Fruit fly (Drosophila melanogaster) whole organism, embryonic: ENCODE measurements around the gene ato.

Experiments used
- Bdp1 ChIP-seq: fragments of 200-800 bp; sonication (Bioruptor generic); optimal IDR thresholded peaks from 3 replicates; lab custom pipeline; 2016; ENCODE audit warnings: missing biosample characterization, missing genetic modification characterization
- Blimp-1 ChIP-seq: fragments of 200-800 bp; sonication (Bioruptor generic); optimal IDR thresholded peaks from 3 replicates; lab custom pipeline; 2018; ENCODE audit warnings: missing biosample characterization, missing genetic modification characterization, mild to moderate bottlenecking, moderate library complexity, missing genetic modification reagents
- CG10431 ChIP-seq: fragments of 200-800 bp; sonication (Bioruptor generic); optimal IDR thresholded peaks from 3 replicates; lab custom pipeline; 2018; ENCODE audit warnings: missing biosample characterization, mild to moderate bottlenecking, missing genetic modification characterization
- CG10565 ChIP-seq: fragments of 200-800 bp; sonication (Bioruptor generic); optimal IDR thresholded peaks from 3 replicates; lab custom pipeline; 2016; ENCODE audit warnings: missing biosample characterization, mild to moderate bottlenecking, missing genetic modification characterization
- CG15269 ChIP-seq: fragments of 200-800 bp; sonication (Bioruptor generic); optimal IDR thresholded peaks from 2 replicates; lab custom pipeline; 2018; ENCODE audit warnings: missing biosample characterization, mild to moderate bottlenecking, missing genetic modification characterization, moderate library complexity
- CG1603 ChIP-seq: fragments of 200-800 bp; sonication (Bioruptor generic); optimal IDR thresholded peaks from 2 replicates; lab custom pipeline; 2019; ENCODE audit warnings: missing biosample characterization, mild to moderate bottlenecking, missing genetic modification characterization, moderate library complexity
- CG1832 ChIP-seq: fragments of 200-800 bp; sonication (Bioruptor generic); optimal IDR thresholded peaks from 2 replicates; lab custom pipeline; 2017; ENCODE audit warnings: missing biosample characterization, mild to moderate bottlenecking, missing genetic modification characterization, inconsistent platforms
- CG30431 ChIP-seq: fragments of 200-800 bp; sonication (Bioruptor generic); optimal IDR thresholded peaks from 2 replicates; lab custom pipeline; 2017; ENCODE audit warnings: missing biosample characterization, missing genetic modification characterization
- CG31388 ChIP-seq: fragments of 200-800 bp; sonication (Bioruptor generic); optimal IDR thresholded peaks from 2 replicates; lab custom pipeline; 2016; ENCODE audit warnings: missing biosample characterization, missing genetic modification characterization
- CG34422 ChIP-seq: fragments of 200-800 bp; sonication (Bioruptor generic); IDR thresholded peaks from 3 replicates; pipeline ENCODE4 v1.3.6; 2022; ENCODE audit warnings: missing biosample characterization, missing genetic modification characterization
- CG3726 ChIP-seq: fragments of 200-800 bp; sonication (Bioruptor generic); IDR thresholded peaks from 3 replicates; pipeline ENCODE4, ENCODE4 v1.3.6; 2022; ENCODE audit warnings: missing biosample characterization, missing genetic modification characterization
- CG4328 ChIP-seq: fragments of 200-800 bp; sonication (Bioruptor generic); optimal IDR thresholded peaks from 3 replicates; lab custom pipeline; 2017; ENCODE audit warnings: missing biosample characterization, missing genetic modification reagents, missing genetic modification characterization
- CG4730 ChIP-seq: fragments of 200-800 bp; sonication (Bioruptor generic); IDR thresholded peaks from 2 replicates; pipeline ENCODE4 v1.3.6; 2022; ENCODE audit warnings: missing biosample characterization, missing genetic modification characterization
- CG5180 ChIP-seq: fragments of 200-800 bp; sonication (Bioruptor generic); optimal IDR thresholded peaks from 3 replicates; lab custom pipeline; 2017; ENCODE audit warnings: missing biosample characterization, missing genetic modification characterization, mild to moderate bottlenecking, moderate library complexity, missing genetic modification reagents
- CG6175 ChIP-seq: fragments of 200-800 bp; sonication (Bioruptor generic); IDR thresholded peaks from 3 replicates; pipeline ENCODE4 v1.3.6; 2022; ENCODE audit warnings: missing biosample characterization, missing genetic modification characterization
- CG7786 ChIP-seq: fragments of 200-800 bp; sonication (Bioruptor generic); optimal IDR thresholded peaks from 2 replicates; lab custom pipeline; 2016; ENCODE audit warnings: missing biosample characterization, missing genetic modification characterization
- CG8281 ChIP-seq: fragments of 200-800 bp; sonication (Bioruptor generic); optimal IDR thresholded peaks from 2 replicates; lab custom pipeline; 2018; ENCODE audit warnings: missing biosample characterization, mild to moderate bottlenecking, missing genetic modification characterization, moderate library complexity
- CG9727 ChIP-seq: fragments of 200-800 bp; sonication (Bioruptor generic); optimal IDR thresholded peaks from 3 replicates; lab custom pipeline; 2017; ENCODE audit warnings: missing biosample characterization, mild to moderate bottlenecking, missing genetic modification characterization
- Doc3 ChIP-seq: fragments of 200-800 bp; sonication (Bioruptor generic); IDR thresholded peaks from 3 replicates; pipeline ENCODE4 v1.3.6; 2022; ENCODE audit warnings: missing biosample characterization, missing genetic modification characterization; ENCODE audit not compliant: partially characterized antibody
- E2f2 ChIP-seq: fragments of 200-800 bp; sonication (Bioruptor generic); IDR thresholded peaks from 2 replicates; pipeline ENCODE4 v1.3.6; 2022; ENCODE audit warnings: missing biosample characterization, missing genetic modification characterization
- Eip74EF ChIP-seq, 2 experiments: fragments of 200-800 bp in 1 of 2; fragments of >200 bp in 1 of 2; sonication (Bioruptor generic) in 1 of 2; optimal IDR thresholded peaks; 2 replicates each; lab custom pipeline; 2017 to 2019; ENCODE audit warnings: missing biosample characterization in 2 of 2, missing genetic modification characterization in 2 of 2, mild to moderate bottlenecking in 1 of 2, moderate library complexity in 1 of 2
- Elba2 ChIP-seq: fragments of 200-800 bp; sonication (Bioruptor generic); optimal IDR thresholded peaks from 3 replicates; lab custom pipeline; 2016; ENCODE audit warnings: missing biosample characterization, missing genetic modification characterization
- Fer2 ChIP-seq: fragments of 200-800 bp; sonication (Bioruptor generic); optimal IDR thresholded peaks from 2 replicates; lab custom pipeline; 2018; ENCODE audit warnings: missing biosample characterization, mild to moderate bottlenecking, missing genetic modification characterization, moderate library complexity
- Gsc ChIP-seq: fragments of 200-800 bp; sonication (Bioruptor generic); IDR thresholded peaks from 2 replicates; pipeline ENCODE4 v1.3.6; 2022; ENCODE audit warnings: missing biosample characterization, missing genetic modification characterization
- H15 ChIP-seq: fragments of 200-800 bp; sonication (Bioruptor generic); IDR thresholded peaks from 3 replicates; pipeline ENCODE4 v1.3.6; 2022; ENCODE audit warnings: missing biosample characterization, missing genetic modification characterization
- HLH4C ChIP-seq: fragments of 200-800 bp; sonication (Bioruptor generic); IDR thresholded peaks from 3 replicates; pipeline ENCODE4 v1.3.6; 2022; ENCODE audit warnings: missing biosample characterization, missing genetic modification characterization; ENCODE audit not compliant: partially characterized antibody
- MTF-1 ChIP-seq: fragments of 200-800 bp; sonication (Bioruptor generic); optimal IDR thresholded peaks from 2 replicates; lab custom pipeline; 2018; ENCODE audit warnings: missing biosample characterization, mild to moderate bottlenecking, missing genetic modification characterization, borderline replicate concordance
- Nf-YB ChIP-seq: fragments of 200-800 bp; sonication (Bioruptor generic); optimal IDR thresholded peaks from 3 replicates; lab custom pipeline; 2019; ENCODE audit warnings: missing biosample characterization, mild to moderate bottlenecking, missing genetic modification characterization, moderate library complexity
- NfI ChIP-seq: fragments of 200-800 bp; sonication (Bioruptor generic); optimal IDR thresholded peaks from 3 replicates; lab custom pipeline; 2018; ENCODE audit warnings: missing biosample characterization, mild to moderate bottlenecking, missing genetic modification characterization, moderate library complexity
- PHDP ChIP-seq: fragments of 200-800 bp; sonication (Bioruptor generic); optimal IDR thresholded peaks from 3 replicates; lab custom pipeline; 2018; ENCODE audit warnings: missing biosample characterization, mild to moderate bottlenecking, missing genetic modification characterization, moderate library complexity
- ase ChIP-seq: fragments of 200-800 bp; sonication (Bioruptor generic); IDR thresholded peaks from 3 replicates; pipeline ENCODE4 v1.3.6; 2022; ENCODE audit warnings: missing biosample characterization, missing genetic modification characterization
- cas ChIP-seq: fragments of 200-800 bp; sonication (Bioruptor generic); IDR thresholded peaks from 2 replicates; pipeline ENCODE4 v1.3.6; 2022; ENCODE audit warnings: missing biosample characterization, missing genetic modification characterization
- chinmo ChIP-seq: fragments of 200-800 bp; sonication (Bioruptor generic); IDR thresholded peaks from 4 replicates; pipeline ENCODE4 v1.3.6; 2022; ENCODE audit warnings: missing biosample characterization, missing genetic modification characterization; ENCODE audit not compliant: partially characterized antibody
- dpn ChIP-seq, 2 experiments: fragments of 200-800 bp; sonication (Bioruptor generic); optimal IDR thresholded peaks; 3 replicates each; lab custom pipeline; 2016; ENCODE audit warnings: missing biosample characterization in 2 of 2, missing genetic modification characterization in 2 of 2
- gcm ChIP-seq: fragments of 200-800 bp; sonication (Bioruptor generic); optimal IDR thresholded peaks from 2 replicates; lab custom pipeline; 2019; ENCODE audit warnings: missing biosample characterization, mild to moderate bottlenecking, missing genetic modification characterization, moderate library complexity
- gem ChIP-seq: fragments of 200-800 bp; sonication (Bioruptor generic); optimal IDR thresholded peaks from 2 replicates; lab custom pipeline; 2019; ENCODE audit warnings: missing biosample characterization, mild to moderate bottlenecking, missing genetic modification characterization, moderate library complexity
- inv ChIP-seq: fragments of 200-800 bp; sonication (Bioruptor generic); IDR thresholded peaks from 2 replicates; pipeline ENCODE4 v1.3.6; 2022; ENCODE audit warnings: missing biosample characterization, missing genetic modification characterization; ENCODE audit not compliant: partially characterized antibody
- ken ChIP-seq: fragments of 200-800 bp; sonication (Bioruptor generic); IDR thresholded peaks from 3 replicates; pipeline ENCODE4 v1.3.6; 2022; ENCODE audit warnings: missing biosample characterization, missing genetic modification characterization
- maf-S ChIP-seq: fragments of 200-800 bp; sonication (Bioruptor generic); optimal IDR thresholded peaks from 2 replicates; lab custom pipeline; 2016; ENCODE audit warnings: missing biosample characterization, missing genetic modification characterization
- mld ChIP-seq: fragments of 200-800 bp; sonication (Bioruptor generic); IDR thresholded peaks from 3 replicates; pipeline ENCODE4 v1.3.6; 2022; ENCODE audit warnings: missing biosample characterization, missing genetic modification characterization; ENCODE audit not compliant: partially characterized antibody
- nmo ChIP-seq: fragments of 200-800 bp; sonication (Bioruptor generic); optimal IDR thresholded peaks from 2 replicates; lab custom pipeline; 2018; ENCODE audit warnings: missing biosample characterization, mild to moderate bottlenecking, missing genetic modification characterization, moderate library complexity
- ranshi ChIP-seq: fragments of 200-800 bp; sonication (Bioruptor generic); IDR thresholded peaks from 2 replicates; pipeline ENCODE4 v1.3.6; 2022; ENCODE audit warnings: missing biosample characterization, missing genetic modification characterization
- seq ChIP-seq: fragments of 200-800 bp; sonication (Bioruptor generic); IDR thresholded peaks from 2 replicates; pipeline ENCODE4 v1.3.6; 2022; ENCODE audit warnings: missing biosample characterization, missing genetic modification characterization
- shn ChIP-seq: fragments of 200-800 bp; sonication (Bioruptor generic); optimal IDR thresholded peaks from 3 replicates; lab custom pipeline; 2016; ENCODE audit warnings: missing biosample characterization, missing genetic modification characterization
- vfl ChIP-seq: fragments of 200-800 bp; sonication (Bioruptor generic); optimal IDR thresholded peaks from 2 replicates; lab custom pipeline; 2016; ENCODE audit warnings: missing biosample characterization, missing genetic modification characterization
- wor ChIP-seq: fragments of 200-800 bp; sonication (Bioruptor generic); IDR thresholded peaks from 2 replicates; pipeline ENCODE4 v1.3.6; 2022; ENCODE audit warnings: missing biosample characterization, missing genetic modification characterization
- zf30C ChIP-seq: fragments of 200-800 bp; sonication (Bioruptor generic); optimal IDR thresholded peaks from 3 replicates; lab custom pipeline; 2018; ENCODE audit warnings: missing biosample characterization, mild to moderate bottlenecking, missing genetic modification characterization

ato gene

dm6 chr3R:8239472-8240301 is 38.2 kb upstream of the ato start (continued):
- TF ChIP-seq CG3726 (GFP tag; lab: Robert Waterston, UW) (peak; percentile 62; the same call in 1 of the 3 replicates), CG6175 (GFP tag; lab: Robert Waterston, UW) (no peak), CG10565 (GFP tag; lab: Kevin White, UChicago) (peak; percentile 23), NfI (GFP tag; lab: Kevin White, UChicago) (peak; percentile 88), CG31388 (GFP tag; lab: Kevin White, UChicago) (no peak), E2f2 (GFP tag; lab: Robert Waterston, UW) (peak; percentile 63), CG8281 (tag; lab: Kevin White, UChicago) (peak; percentile 76), ranshi (GFP tag; lab: Robert Waterston, UW) (peak; percentile 42; the same call in 1 of the 2 replicates), shn (peak; percentile 69), CG1603 (peak; percentile 37), nmo (GFP tag; lab: Kevin White, UChicago) (peak; percentile 94), cas (GFP tag; lab: Robert Waterston, UW) (no peak), Elba2 (GFP tag; lab: Kevin White, UChicago) (no peak), Bdp1 (GFP tag; lab: Kevin White, UChicago) (peak; percentile 59), MTF-1 (GFP tag; lab: Kevin White, UChicago) (peak; percentile 65), maf-S (GFP tag; lab: Kevin White, UChicago) (peak; percentile 65), CG15269 (tag; lab: Kevin White, UChicago) (peak; percentile 93), Gsc (GFP tag; lab: Robert Waterston, UW) (no peak), chinmo (GFP tag; lab: Robert Waterston, UW) (no peak), CG4328 (GFP tag; lab: Kevin White, UChicago) (peak; percentile 93), H15 (GFP tag; lab: Robert Waterston, UW) (peak; percentile 76), Blimp-1 (GFP tag; lab: Kevin White, UChicago) (peak; percentile 82), Doc3 (GFP tag; lab: Robert Waterston, UW) (no peak), CG9727 (peak; percentile 96), CG34422 (GFP tag; lab: Robert Waterston, UW) (peak; percentile 64), vfl (GFP tag; lab: Kevin White, UChicago) (peak; percentile 54), zf30C (GFP tag; lab: Kevin White, UChicago) (no peak), Nf-YB (GFP tag; lab: Kevin White, UChicago) (peak; percentile 83), CG5180 (GFP tag; lab: Kevin White, UChicago) (peak; percentile 84), wor (peak; percentile 43; the same call in 1 of the 2 replicates), CG10431 (GFP tag; lab: Kevin White, UChicago) (peak; percentile 83), PHDP (tag; lab: Kevin White, UChicago) (peak; percentile 90), Fer2 (tag; lab: Kevin White, UChicago) (peak; percentile 79), CG30431 (peak; percentile 72), CG7786 (GFP tag; lab: Kevin White, UChicago) (peak; percentile 62), ase (GFP tag; lab: Robert Waterston, UW) (no peak; the same call in 1 of the 3 replicates), seq (GFP tag; lab: Robert Waterston, UW) (peak; percentile 75; the same call in 1 of the 2 replicates), CG4730 (GFP tag; lab: Robert Waterston, UW) (peak; percentile 32; the same call in 1 of the 2 replicates), gem (tag; lab: Kevin White, UChicago) (peak; percentile 95), ken (no peak; the same call in 2 of the 3 replicates), dpn (GFP tag; optimal IDR thresholded peaks at IDR 0.05; lab: Kevin White, UChicago) (peak; percentile 65 to 82), HLH4C (GFP tag; lab: Robert Waterston, UW) (no peak), gcm (GFP tag; lab: Kevin White, UChicago) (peak; percentile 89), Eip74EF (GFP tag; optimal IDR thresholded peaks at IDR 0.05; lab: Kevin White, UChicago) (peak in 1 of 2 experiments; percentile 96), CG1832 (no peak), mld (GFP tag; lab: Robert Waterston, UW) (no peak), inv (GFP tag; lab: Robert Waterston, UW) (no peak)
